Fruit fly (Drosophila melanogaster): ENCODE measurements around the gene CG7824.
A peak's percentile ranks its signal among the peaks of the same experiment; 100 is the strongest.

CG7824 gene

DNA sequence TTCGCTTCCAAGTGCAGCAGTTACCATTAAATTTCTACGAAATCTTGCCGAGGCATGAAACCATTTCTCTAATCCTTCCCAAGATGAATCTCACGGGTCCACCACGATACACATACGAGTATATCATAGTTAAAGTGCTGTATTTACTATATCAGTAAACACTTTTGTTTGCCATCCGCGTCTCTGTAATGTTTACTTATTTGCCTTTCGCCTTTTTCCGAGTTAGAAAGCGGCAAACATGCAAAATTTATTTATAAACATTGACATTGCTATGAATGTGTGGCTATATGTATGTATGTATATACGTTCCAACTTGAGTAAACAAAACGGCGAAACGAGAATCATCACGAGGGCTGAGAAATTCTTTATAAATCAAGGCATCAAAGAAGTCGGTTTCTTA lies 27.8 kb downstream of the CG7824 start (continued):
- TF ChIP-seq Blimp-1 (GFP tag; optimal IDR thresholded peaks at IDR 0.05) (peak; percentile 71), Kr (GFP tag; optimal IDR thresholded peaks at IDR 0.05) (peak; percentile 88), trem (tag; optimal IDR thresholded peaks at IDR 0.05) (peak; percentile 56), CG15479 (GFP tag; optimal IDR thresholded peaks at IDR 0.05) (peak; percentile 55), Jarid2 (GFP tag; optimal IDR thresholded peaks at IDR 0.05) (peak; percentile 15), Nf-YB (GFP tag; optimal IDR thresholded peaks at IDR 0.05) (no peak), CG7372 (GFP tag; IDR thresholded peaks at IDR 0.05) (no peak), Neu2 (GFP tag; optimal IDR thresholded peaks at IDR 0.05; ENCODE audit: borderline replicate concordance) (no peak), CG3065 (GFP tag; optimal IDR thresholded peaks at IDR 0.05) (no peak), YL-1 (GFP tag; optimal IDR thresholded peaks at IDR 0.05) (no peak), CG4707 (GFP tag; optimal IDR thresholded peaks at IDR 0.05) (no peak), unc-4 (GFP tag; IDR thresholded peaks at IDR 0.05; ENCODE audit: partially characterized antibody) (no peak), NK7.1 (GFP tag; optimal IDR thresholded peaks at IDR 0.05) (no peak), HHEX (GFP tag; optimal IDR thresholded peaks at IDR 0.05) (peak; percentile 43), CG4820 (GFP tag; optimal IDR thresholded peaks at IDR 0.05) (no peak), CG10543 (GFP tag; optimal IDR thresholded peaks at IDR 0.05) (peak; percentile 18), CG13894 (tag; optimal IDR thresholded peaks at IDR 0.05) (no peak), Optix (GFP tag; IDR thresholded peaks at IDR 0.05) (no peak), fd96Cb (tag; optimal IDR thresholded peaks at IDR 0.05) (no peak), CG15696 (tag; optimal IDR thresholded peaks at IDR 0.05) (peak; percentile 95), CG12299 (tag; optimal IDR thresholded peaks at IDR 0.05) (peak; percentile 14), Pdp1 (GFP tag; optimal IDR thresholded peaks at IDR 0.05) (no peak), HLH4C (GFP tag; IDR thresholded peaks at IDR 0.05; ENCODE audit: partially characterized antibody) (no peak), so (GFP tag; IDR thresholded peaks at IDR 0.05) (peak; percentile 21; the same call in 1 of the 3 replicates), twi (tag; optimal IDR thresholded peaks at IDR 0.05) (no peak), mirr (GFP tag; optimal IDR thresholded peaks at IDR 0.05) (no peak), CG9727 (GFP tag; optimal IDR thresholded peaks at IDR 0.05) (peak; percentile 79), CG6175 (GFP tag; IDR thresholded peaks at IDR 0.05) (no peak), CG34422 (GFP tag; IDR thresholded peaks at IDR 0.05) (no peak), p53 (GFP tag; optimal IDR thresholded peaks at IDR 0.05) (no peak), gsb-n (tag; optimal IDR thresholded peaks at IDR 0.05) (peak; percentile 51), gt (GFP tag; IDR thresholded peaks at IDR 0.05) (no peak), CG17385 (GFP tag; optimal IDR thresholded peaks at IDR 0.05) (no peak), lola (GFP tag; optimal IDR thresholded peaks at IDR 0.05) (no peak), ase (GFP tag; IDR thresholded peaks at IDR 0.05) (no peak), Scr (GFP tag; IDR thresholded peaks at IDR 0.05; ENCODE audit: partially characterized antibody) (no peak), CG8944 (GFP tag; optimal IDR thresholded peaks at IDR 0.05) (no peak), shn (GFP tag; optimal IDR thresholded peaks at IDR 0.05) (no peak), bigmax (GFP tag; optimal IDR thresholded peaks at IDR 0.05) (peak; percentile 31), cas (GFP tag; IDR thresholded peaks at IDR 0.05) (no peak), CG12219 (GFP tag; optimal IDR thresholded peaks at IDR 0.05) (no peak), jing (GFP tag; optimal IDR thresholded peaks at IDR 0.05) (no peak), HmgZ (tag; optimal IDR thresholded peaks at IDR 0.05) (no peak), ssp (GFP tag; IDR thresholded peaks at IDR 0.05) (no peak), pfk (GFP tag; optimal IDR thresholded peaks at IDR 0.05) (peak; percentile 46), NfI (GFP tag; optimal IDR thresholded peaks at IDR 0.05) (no peak), zen (tag; optimal IDR thresholded peaks at IDR 0.05) (peak; percentile 81), nau (GFP tag; optimal IDR thresholded peaks at IDR 0.05) (no peak), corto (GFP tag; optimal IDR thresholded peaks at IDR 0.05) (no peak), nom (GFP tag; optimal IDR thresholded peaks at IDR 0.05) (no peak)
